Fruit fly (Drosophila melanogaster) whole organism, embryonic: ENCODE data around the gene TfIIA-S.

Source experiments
- Aef1 ChIP-seq: fragments of 200-800 bp; sonication (Bioruptor generic); IDR thresholded peaks from 3 replicates; pipeline ENCODE4 v1.3.6; 2022; ENCODE audit warnings: missing biosample characterization, missing genetic modification characterization
- Atf6 ChIP-seq: fragments of 200-800 bp; sonication (Bioruptor generic); IDR thresholded peaks from 2 replicates; pipeline ENCODE4 v1.3.6; 2022; ENCODE audit warnings: missing biosample characterization, missing genetic modification characterization
- B-H1 ChIP-seq: fragments of 200-800 bp; sonication (Bioruptor generic); IDR thresholded peaks from 3 replicates; pipeline ENCODE4 v1.3.6; 2022; ENCODE audit warnings: missing biosample characterization, missing genetic modification characterization
- BEAF-32 ChIP-seq: fragments of 200-800 bp; sonication (Bioruptor generic); optimal IDR thresholded peaks from 3 replicates; lab custom pipeline; 2017; ENCODE audit warnings: missing biosample characterization, missing genetic modification characterization, mild to moderate bottlenecking, moderate library complexity, missing genetic modification reagents
- CG1024 ChIP-seq: fragments of 200-800 bp; sonication (Bioruptor generic); IDR thresholded peaks from 2 replicates; pipeline ENCODE4 v1.3.6; 2022; ENCODE audit warnings: missing biosample characterization, missing genetic modification characterization
- CG10431 ChIP-seq: fragments of 200-800 bp; sonication (Bioruptor generic); optimal IDR thresholded peaks from 3 replicates; lab custom pipeline; 2018; ENCODE audit warnings: missing biosample characterization, mild to moderate bottlenecking, missing genetic modification characterization
- CG10462 ChIP-seq: fragments of 200-800 bp; sonication (Bioruptor generic); optimal IDR thresholded peaks from 2 replicates; lab custom pipeline; 2016; ENCODE audit warnings: missing biosample characterization, missing genetic modification characterization
- CG11093 ChIP-seq: fragments of 200-800 bp; sonication (Bioruptor generic); IDR thresholded peaks from 3 replicates; pipeline ENCODE4 v1.3.6; 2022; ENCODE audit warnings: missing biosample characterization, missing genetic modification characterization
- CG11504 ChIP-seq: fragments of 200-800 bp; sonication (Bioruptor generic); optimal IDR thresholded peaks from 3 replicates; lab custom pipeline; 2019; ENCODE audit warnings: missing biosample characterization, mild to moderate bottlenecking, missing genetic modification characterization, moderate library complexity
- CG11723 ChIP-seq: fragments of 200-800 bp; sonication (Bioruptor generic); optimal IDR thresholded peaks from 2 replicates; lab custom pipeline; 2017; ENCODE audit warnings: missing biosample characterization, mild to moderate bottlenecking, missing genetic modification characterization
- CG13296 ChIP-seq: fragments of 200-800 bp; sonication (Bioruptor generic); optimal IDR thresholded peaks from 3 replicates; lab custom pipeline; 2018; ENCODE audit warnings: missing biosample characterization, mild to moderate bottlenecking, missing genetic modification characterization
- CG13624 ChIP-seq: fragments of 200-800 bp; sonication (Bioruptor generic); optimal IDR thresholded peaks from 2 replicates; lab custom pipeline; 2016; ENCODE audit warnings: missing biosample characterization, missing genetic modification characterization
- CG15696 ChIP-seq: fragments of 200-800 bp; sonication (Bioruptor generic); optimal IDR thresholded peaks from 2 replicates; lab custom pipeline; 2019; ENCODE audit warnings: missing biosample characterization, mild to moderate bottlenecking, missing genetic modification characterization, moderate library complexity
- CG1603 ChIP-seq: fragments of 200-800 bp; sonication (Bioruptor generic); optimal IDR thresholded peaks from 2 replicates; lab custom pipeline; 2019; ENCODE audit warnings: missing biosample characterization, mild to moderate bottlenecking, missing genetic modification characterization, moderate library complexity
- CG17359 ChIP-seq: fragments of 200-800 bp; sonication (Bioruptor generic); optimal IDR thresholded peaks from 3 replicates; lab custom pipeline; 2018; ENCODE audit warnings: missing biosample characterization, mild to moderate bottlenecking, missing genetic modification characterization, moderate library complexity
- CG17912 ChIP-seq: fragments of 200-800 bp; sonication (Bioruptor generic); optimal IDR thresholded peaks from 2 replicates; lab custom pipeline; 2018; ENCODE audit warnings: missing biosample characterization, mild to moderate bottlenecking, missing genetic modification characterization
- CG2129 ChIP-seq: fragments of 200-800 bp; sonication (Bioruptor generic); IDR thresholded peaks from 2 replicates; pipeline ENCODE4 v1.3.6; 2022; ENCODE audit warnings: missing biosample characterization, missing genetic modification characterization; ENCODE audit not compliant: partially characterized antibody
- CG30020 ChIP-seq: fragments of 200-800 bp; optimal IDR thresholded peaks from 2 replicates; lab custom pipeline; 2019; ENCODE audit warnings: missing biosample characterization, mild to moderate bottlenecking, missing genetic modification characterization, moderate library complexity
- CG4282 ChIP-seq: fragments of 200-800 bp; sonication (Bioruptor generic); optimal IDR thresholded peaks from 2 replicates; lab custom pipeline; 2016; ENCODE audit warnings: missing biosample characterization, missing genetic modification characterization
- CG6765 ChIP-seq: fragments of 200-800 bp; sonication (Bioruptor generic); optimal IDR thresholded peaks from 3 replicates; lab custom pipeline; 2017; ENCODE audit warnings: missing biosample characterization, mild to moderate bottlenecking, missing genetic modification characterization
- D19A ChIP-seq: fragments of 200-800 bp; optimal IDR thresholded peaks from 3 replicates; lab custom pipeline; 2019; ENCODE audit warnings: missing biosample characterization, mild to moderate bottlenecking, missing genetic modification characterization, moderate library complexity
- Doc2 ChIP-seq: fragments of 200-800 bp; sonication (Bioruptor generic); IDR thresholded peaks from 2 replicates; pipeline ENCODE4 v1.3.6; 2022; ENCODE audit warnings: missing biosample characterization, missing genetic modification characterization
- Dp ChIP-seq: fragments of 200-800 bp; sonication (Bioruptor generic); optimal IDR thresholded peaks from 2 replicates; lab custom pipeline; 2018; ENCODE audit warnings: missing biosample characterization, mild to moderate bottlenecking, missing genetic modification characterization, moderate library complexity
- Fer3 ChIP-seq: fragments of 200-800 bp; sonication (Bioruptor generic); optimal IDR thresholded peaks from 2 replicates; lab custom pipeline; 2018; ENCODE audit warnings: missing biosample characterization, mild to moderate bottlenecking, missing genetic modification characterization, moderate library complexity
- Gsc ChIP-seq: fragments of 200-800 bp; sonication (Bioruptor generic); IDR thresholded peaks from 2 replicates; pipeline ENCODE4 v1.3.6; 2022; ENCODE audit warnings: missing biosample characterization, missing genetic modification characterization
- HHEX ChIP-seq: fragments of 200-800 bp; sonication (Bioruptor generic); optimal IDR thresholded peaks from 3 replicates; lab custom pipeline; 2017; ENCODE audit warnings: missing biosample characterization, mild to moderate bottlenecking, missing genetic modification characterization, missing genetic modification reagents
- HLHmδ ChIP-seq: fragments of 200-800 bp; sonication (Bioruptor generic); optimal IDR thresholded peaks from 2 replicates; lab custom pipeline; 2018; ENCODE audit warnings: missing biosample characterization, mild to moderate bottlenecking, missing genetic modification characterization, moderate library complexity
- Jarid2 ChIP-seq: fragments of 200-800 bp; sonication (Bioruptor generic); optimal IDR thresholded peaks from 3 replicates; lab custom pipeline; 2017; ENCODE audit warnings: mild to moderate bottlenecking, missing biosample characterization, missing genetic modification reagents, missing genetic modification characterization
- NK7.1 ChIP-seq: fragments of 200-800 bp; sonication (Bioruptor generic); optimal IDR thresholded peaks from 3 replicates; lab custom pipeline; 2016; ENCODE audit warnings: missing biosample characterization, missing genetic modification characterization
- PHDP ChIP-seq: fragments of 200-800 bp; sonication (Bioruptor generic); optimal IDR thresholded peaks from 3 replicates; lab custom pipeline; 2018; ENCODE audit warnings: missing biosample characterization, mild to moderate bottlenecking, missing genetic modification characterization, moderate library complexity
- Stat92E ChIP-seq, 3 experiments: fragments of >200 bp in 2 of 3; fragments of 200-800 bp in 1 of 3; sonication (Bioruptor generic) in 1 of 3; optimal IDR thresholded peaks; 2 replicates each; lab custom pipeline; 2017 to 2019; ENCODE audit warnings: missing biosample characterization in 3 of 3, missing genetic modification characterization in 3 of 3, mild to moderate bottlenecking in 1 of 3, moderate library complexity in 1 of 3
- Xbp1 ChIP-seq: fragments of 200-800 bp; sonication (Bioruptor generic); optimal IDR thresholded peaks from 3 replicates; lab custom pipeline; 2016; ENCODE audit warnings: missing biosample characterization, mild to moderate bottlenecking, missing genetic modification characterization
- ac ChIP-seq: fragments of 200-800 bp; sonication (Bioruptor generic); optimal IDR thresholded peaks from 3 replicates; lab custom pipeline; 2017; ENCODE audit warnings: missing biosample characterization, mild to moderate bottlenecking, missing genetic modification characterization
- az2 ChIP-seq: fragments of 200-800 bp; sonication (Bioruptor generic); optimal IDR thresholded peaks from 3 replicates; lab custom pipeline; 2016; ENCODE audit warnings: missing biosample characterization, missing genetic modification characterization
- bab2 ChIP-seq: fragments of 200-800 bp; sonication (Bioruptor generic); optimal IDR thresholded peaks from 2 replicates; lab custom pipeline; 2016; ENCODE audit warnings: missing biosample characterization, missing genetic modification characterization
- cato ChIP-seq: fragments of 200-800 bp; sonication (Bioruptor generic); optimal IDR thresholded peaks from 2 replicates; lab custom pipeline; 2016; ENCODE audit warnings: missing biosample characterization, missing genetic modification characterization, borderline replicate concordance
- dan ChIP-seq: fragments of 200-800 bp; sonication (Bioruptor generic); IDR thresholded peaks from 2 replicates; pipeline ENCODE4 v1.3.6; 2022; ENCODE audit warnings: missing biosample characterization, missing genetic modification characterization
- ems ChIP-seq: fragments of 200-800 bp; sonication (Bioruptor generic); optimal IDR thresholded peaks from 3 replicates; lab custom pipeline; 2016; ENCODE audit warnings: missing biosample characterization, missing genetic modification characterization
- eyg ChIP-seq: fragments of 200-800 bp; sonication (Bioruptor generic); optimal IDR thresholded peaks from 3 replicates; lab custom pipeline; 2016; ENCODE audit warnings: missing biosample characterization, missing genetic modification characterization
- jigr1 ChIP-seq: fragments of 200-800 bp; sonication (Bioruptor generic); IDR thresholded peaks from 3 replicates; pipeline ENCODE4 v1.3.6; 2022; ENCODE audit warnings: missing biosample characterization, missing genetic modification characterization
- klu ChIP-seq: fragments of 200-800 bp; sonication (Bioruptor generic); IDR thresholded peaks from 2 replicates; pipeline ENCODE4 v1.3.6; 2022; ENCODE audit warnings: missing biosample characterization, missing genetic modification characterization
- nerfin-1 ChIP-seq: fragments of 200-800 bp; sonication (Bioruptor generic); optimal IDR thresholded peaks from 3 replicates; lab custom pipeline; 2019; ENCODE audit warnings: missing biosample characterization, mild to moderate bottlenecking, missing genetic modification characterization, moderate library complexity
- prd ChIP-seq, 3 experiments: fragments of >200 bp in 2 of 3; fragments of 200-800 bp in 1 of 3; sonication (Bioruptor generic) in 1 of 3; optimal IDR thresholded peaks in 2 of 3; IDR thresholded peaks in 1 of 3; 2 replicates in 2 of 3; 3 replicates in 1 of 3; pipeline versions ENCODE4 v1.3.6 to Lab custom; 2017 to 2022; ENCODE audit warnings: missing biosample characterization in 1 of 3, missing genetic modification characterization in 1 of 3
- repo ChIP-seq: fragments of 200-800 bp; sonication (Bioruptor generic); optimal IDR thresholded peaks from 2 replicates; lab custom pipeline; 2016; ENCODE audit warnings: missing biosample characterization, missing genetic modification characterization
- sr ChIP-seq: fragments of 200-800 bp; sonication (Bioruptor generic); IDR thresholded peaks from 3 replicates; pipeline ENCODE4 v1.3.6; 2022; ENCODE audit warnings: missing biosample characterization, missing genetic modification characterization
- tin ChIP-seq: fragments of 200-800 bp; sonication (Bioruptor generic); optimal IDR thresholded peaks from 3 replicates; lab custom pipeline; 2016; ENCODE audit warnings: missing biosample characterization, missing genetic modification characterization
- tx ChIP-seq: fragments of 200-800 bp; sonication (Bioruptor generic); optimal IDR thresholded peaks from 2 replicates; lab custom pipeline; 2016; ENCODE audit warnings: missing biosample characterization, missing genetic modification characterization
- usp ChIP-seq: fragments of >200 bp; optimal IDR thresholded peaks from 2 replicates; lab custom pipeline; 2017; ENCODE audit warnings: missing biosample characterization, missing genetic modification characterization
- zen2 ChIP-seq: fragments of 200-800 bp; sonication (Bioruptor generic); IDR thresholded peaks from 3 replicates; pipeline ENCODE4 v1.3.6; 2022; ENCODE audit warnings: missing biosample characterization, missing genetic modification characterization; ENCODE audit not compliant: partially characterized antibody

TfIIA-S gene

DNA sequence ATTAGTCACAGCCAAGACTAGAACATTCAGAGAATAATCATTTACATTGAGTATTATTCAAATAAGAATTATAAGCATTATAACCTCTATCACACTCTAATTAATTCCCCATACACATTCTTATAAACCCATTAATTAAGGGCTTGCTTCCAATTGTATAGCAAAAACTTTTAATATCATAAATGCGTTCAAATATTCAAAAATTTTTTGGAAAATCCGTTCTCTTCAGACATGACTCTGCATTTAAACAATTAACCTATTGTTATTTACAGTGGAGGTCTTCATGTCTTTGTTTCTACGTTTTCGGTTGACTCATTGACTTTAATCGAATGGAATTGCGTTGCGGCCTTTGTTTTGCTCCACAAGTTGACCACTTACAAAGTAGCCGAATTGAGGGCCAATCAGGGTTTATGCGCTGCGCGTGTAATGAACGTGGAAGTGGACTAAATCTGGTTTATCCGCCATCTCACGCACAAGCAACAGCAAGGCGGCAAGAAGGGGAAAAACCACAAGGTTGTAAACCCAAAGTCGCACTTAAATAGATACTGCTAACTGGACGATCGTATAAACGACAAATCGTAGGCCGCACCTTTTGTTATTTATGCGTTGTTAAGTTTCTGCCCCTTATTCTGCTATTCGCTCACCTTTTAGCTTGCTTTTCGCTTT, 30.1 kb upstream of the TfIIA-S start (continued):
- TF ChIP-seq HHEX (GFP tag; lab: Kevin White, UChicago) (no peak), Gsc (GFP tag; lab: Robert Waterston, UW) (no peak), CG4282 (GFP tag; lab: Kevin White, UChicago) (no peak), jigr1 (no peak), D19A (tag; lab: Kevin White, UChicago) (no peak), Dp (GFP tag; lab: Kevin White, UChicago) (no peak), CG2129 (no peak), eyg (GFP tag; lab: Kevin White, UChicago) (no peak), bab2 (GFP tag; lab: Kevin White, UChicago) (no peak), CG13624 (GFP tag; lab: Kevin White, UChicago) (peak; percentile 88), zen2 (no peak), Jarid2 (GFP tag; lab: Kevin White, UChicago) (peak; percentile 11), CG13296 (peak; percentile 59), dan (no peak), tin (GFP tag; lab: Kevin White, UChicago) (peak; percentile 20), PHDP (tag; lab: Kevin White, UChicago) (peak; percentile 55), ac (GFP tag; lab: Kevin White, UChicago) (no peak), Aef1 (GFP tag; lab: Robert Waterston, UW) (peak; percentile 48; the same call in 1 of the 3 replicates), cato (no peak), nerfin-1 (tag; lab: Kevin White, UChicago) (no peak), BEAF-32 (no peak), repo (GFP tag; lab: Kevin White, UChicago) (no peak), Stat92E (GFP tag; optimal IDR thresholded peaks at IDR 0.05; lab: Kevin White, UChicago) (no peak), CG11504 (no peak), usp (GFP tag; lab: Kevin White, UChicago) (no peak), CG11723 (GFP tag; lab: Kevin White, UChicago) (no peak), CG6765 (GFP tag; lab: Kevin White, UChicago) (peak; percentile 40), klu (GFP tag; lab: Robert Waterston, UW) (0 out of 2 replicates have a peak, but pooled peaks have one; percentile 22), CG17912 (GFP tag; lab: Kevin White, UChicago) (no peak), CG17359 (tag; lab: Kevin White, UChicago) (peak; percentile 40), CG1603 (tag; lab: Kevin White, UChicago) (peak; percentile 47), CG15696 (tag; lab: Kevin White, UChicago) (peak; percentile 19), Xbp1 (GFP tag; lab: Kevin White, UChicago) (peak; percentile 16), Doc2 (GFP tag; lab: Robert Waterston, UW) (no peak), prd (optimal IDR thresholded peaks at IDR 0.05; lab: Kevin White, UChicago) (no peak), prd (GFP tag; IDR thresholded peaks at IDR 0.05; lab: Robert Waterston, UW) (0 out of 3 replicates have a peak, but pooled peaks have one; percentile 49), Atf6 (GFP tag; lab: Robert Waterston, UW) (peak; percentile 79), az2 (GFP tag; lab: Kevin White, UChicago) (no peak), B-H1 (GFP tag; lab: Robert Waterston, UW) (peak; percentile 30; the same call in 1 of the 3 replicates), sr (GFP tag; lab: Robert Waterston, UW) (no peak), CG10431 (GFP tag; lab: Kevin White, UChicago) (no peak), NK7.1 (GFP tag; lab: Kevin White, UChicago) (no peak), CG1024 (no peak), HLHmδ (GFP tag; lab: Kevin White, UChicago) (no peak), Fer3 (peak; percentile 69), CG30020 (tag; lab: Kevin White, UChicago) (no peak), ems (GFP tag; lab: Kevin White, UChicago) (peak; percentile 7), CG11093 (0 out of 3 replicates have a peak, but pooled peaks have one; percentile 16), CG10462 (no peak), tx (GFP tag; lab: Kevin White, UChicago) (peak; percentile 31)
